Fruit fly (Drosophila melanogaster): ENCODE measurements around the gene Las.
A peak's percentile ranks its signal among the peaks of the same experiment; 100 is the strongest.

Las gene

dm6 chr3L:20385408-20385807 lies 46.8 kb downstream of the Las start:
- TF ChIP-seq rgr (GFP tag; optimal IDR thresholded peaks at IDR 0.05) (peak; percentile 16), lola (GFP tag; optimal IDR thresholded peaks at IDR 0.05) (no peak), dl (GFP tag; optimal IDR thresholded peaks at IDR 0.05; ENCODE audit: insufficient read depth in 1 of 2, partially characterized antibody in 2 of 2) (no peak), brk (GFP tag; optimal IDR thresholded peaks at IDR 0.05) (no peak), sv (GFP tag; optimal IDR thresholded peaks at IDR 0.05) (no peak), Hr83 (GFP tag; optimal IDR thresholded peaks at IDR 0.05; ENCODE audit: poor library complexity, severe bottlenecking) (peak; percentile 26), CG9705 (GFP tag; optimal IDR thresholded peaks at IDR 0.05) (no peak)

dm6 chr3L:20385006-20385405 lies 47.2 kb downstream of the Las start:
- no peak for TF ChIP-seq br (GFP tag; optimal IDR thresholded peaks at IDR 0.05)

DNA sequence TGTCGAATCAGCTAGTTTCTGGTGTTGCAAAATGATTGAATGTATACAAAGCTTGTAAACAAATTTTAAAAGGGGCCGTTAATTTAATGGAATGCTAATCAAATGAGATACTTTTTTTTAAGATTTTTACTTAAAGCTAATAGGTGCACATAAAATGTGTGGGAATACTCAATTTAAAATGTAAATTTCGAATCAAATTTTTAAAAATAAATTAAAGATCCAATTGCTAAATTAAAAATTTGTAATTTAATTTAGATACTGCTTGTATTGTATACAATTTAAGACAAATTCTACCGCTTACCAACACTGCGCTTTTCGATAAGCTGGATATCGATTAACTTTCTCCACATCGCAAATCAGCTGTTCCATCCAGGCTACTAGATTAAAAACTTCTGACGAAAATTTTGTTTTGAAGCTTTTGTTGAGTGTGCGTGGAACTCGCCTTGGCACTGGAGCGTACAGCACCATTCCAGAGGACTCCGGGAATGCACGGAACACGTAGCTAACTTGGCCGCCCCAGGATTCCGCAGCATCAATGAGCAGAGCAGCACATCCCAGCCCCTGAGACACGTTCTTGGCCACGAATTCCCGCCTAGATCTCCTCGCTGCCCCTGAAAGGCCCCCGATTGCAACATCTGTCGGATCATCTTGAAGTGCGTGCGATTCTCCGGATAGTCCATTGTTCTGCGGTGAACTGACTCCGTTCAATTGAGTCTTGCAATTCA lies 47.9 kb downstream of the Las start, which contains the start of the genes CG5498 and fbl:
CG5498 (minus strand) TSS at position 24 of the 725 bp plus-strand sequence.
fbl (plus strand) TSS at position 344 of the 725 bp plus-strand sequence.
- TF ChIP-seq Hr83 (GFP tag; optimal IDR thresholded peaks at IDR 0.05; ENCODE audit: poor library complexity, severe bottlenecking): peak; percentile 48
- TF ChIP-seq Abd-B (GFP tag; optimal IDR thresholded peaks at IDR 0.05): no peak
- TF ChIP-seq OdsH (GFP tag; optimal IDR thresholded peaks at IDR 0.05): peak; percentile 85
- no peak for TF ChIP-seq Mio (GFP tag; optimal IDR thresholded peaks at IDR 0.05)
- no peak for TF ChIP-seq N (GFP tag; optimal IDR thresholded peaks at IDR 0.05)
- TF ChIP-seq HLH106 (tag; optimal IDR thresholded peaks at IDR 0.05): peak; percentile 79
- peak; percentile 38 for TF ChIP-seq CG9705 (GFP tag; optimal IDR thresholded peaks at IDR 0.05)
- TF ChIP-seq tai (GFP tag; optimal IDR thresholded peaks at IDR 0.05): no peak
- peak; percentile 44 for TF ChIP-seq dmrt93B (GFP tag; optimal IDR thresholded peaks at IDR 0.05)
- TF ChIP-seq Rel (GFP tag; optimal IDR thresholded peaks at IDR 0.05): no peak
- peak; percentile 57 for TF ChIP-seq Rel (tag; optimal IDR thresholded peaks at IDR 0.05)
- peak; percentile 78 for TF ChIP-seq Sp1 (GFP tag; optimal IDR thresholded peaks at IDR 0.05)
- peak; percentile 75 for TF ChIP-seq dsf (GFP tag; optimal IDR thresholded peaks at IDR 0.05; ENCODE audit: borderline replicate concordance)
- TF ChIP-seq foxo (GFP tag; optimal IDR thresholded peaks at IDR 0.05): peak in 1 of 2 experiments; percentile 89
- TF ChIP-seq brk (GFP tag; optimal IDR thresholded peaks at IDR 0.05): peak; percentile 91
- TF ChIP-seq CG32264 (GFP tag; optimal IDR thresholded peaks at IDR 0.05): peak; percentile 6
- peak; percentile 81 for TF ChIP-seq fru (GFP tag; optimal IDR thresholded peaks at IDR 0.05)
- TF ChIP-seq Vsx2 (GFP tag; optimal IDR thresholded peaks at IDR 0.05; ENCODE audit: partially characterized antibody): no peak
- TF ChIP-seq lola (GFP tag; optimal IDR thresholded peaks at IDR 0.05): no peak
- peak; percentile 77 for TF ChIP-seq psq (GFP tag; optimal IDR thresholded peaks at IDR 0.05)
- TF ChIP-seq GATAd (GFP tag; optimal IDR thresholded peaks at IDR 0.05): peak; percentile 60
- no peak for TF ChIP-seq dl (GFP tag; optimal IDR thresholded peaks at IDR 0.05; ENCODE audit: insufficient read depth in 1 of 2, partially characterized antibody in 2 of 2)
- TF ChIP-seq usp (GFP tag; optimal IDR thresholded peaks at IDR 0.05): no peak
- TF ChIP-seq sv (GFP tag; optimal IDR thresholded peaks at IDR 0.05): peak; percentile 54
- no peak for TF ChIP-seq pan (optimal IDR thresholded peaks at IDR 0.05)
- peak; percentile 48 for TF ChIP-seq sage (GFP tag; optimal IDR thresholded peaks at IDR 0.05)
- TF ChIP-seq Jra (GFP tag; optimal IDR thresholded peaks at IDR 0.05): peak; percentile 79
- TF ChIP-seq jim (GFP tag; optimal IDR thresholded peaks at IDR 0.05): no peak
- TF ChIP-seq woc (GFP tag; optimal IDR thresholded peaks at IDR 0.05): peak; percentile 64
- peak; percentile 85 for TF ChIP-seq Hnf4 (GFP tag; optimal IDR thresholded peaks at IDR 0.05)
- peak; percentile 82 for TF ChIP-seq ey (GFP tag; optimal IDR thresholded peaks at IDR 0.05)
- TF ChIP-seq Dif (GFP tag; optimal IDR thresholded peaks at IDR 0.05; ENCODE audit: partially characterized antibody): no peak
- peak; percentile 86 for TF ChIP-seq rgr (GFP tag; optimal IDR thresholded peaks at IDR 0.05)
- no peak for TF ChIP-seq CrebA (GFP tag; optimal IDR thresholded peaks at IDR 0.05; ENCODE audit: borderline replicate concordance)
- TF ChIP-seq br (GFP tag; optimal IDR thresholded peaks at IDR 0.05): peak; percentile 81
- no peak for TF ChIP-seq Dfd (GFP tag; optimal IDR thresholded peaks at IDR 0.05)
- peak; percentile 86 for TF ChIP-seq h (GFP tag; optimal IDR thresholded peaks at IDR 0.05)
- no peak for TF ChIP-seq Hr78 (GFP tag; optimal IDR thresholded peaks at IDR 0.05)

Measured in whole organism, wandering third instar larva.